Fruit fly (Drosophila melanogaster) whole organism, embryonic: Measurements from ENCODE around the gene sbr.

Experiments used
- Atf6 ChIP-seq: fragments of 200-800 bp; sonication (Bioruptor generic); IDR thresholded peaks from 2 replicates; pipeline ENCODE4 v1.3.6; 2022; ENCODE audit warnings: missing biosample characterization, missing genetic modification characterization
- B-H2 ChIP-seq: fragments of 200-800 bp; sonication (Bioruptor generic); optimal IDR thresholded peaks from 2 replicates; lab custom pipeline; 2018; ENCODE audit warnings: missing biosample characterization, mild to moderate bottlenecking, missing genetic modification characterization
- CG1233 ChIP-seq: fragments of 200-800 bp; sonication (Bioruptor generic); optimal IDR thresholded peaks from 4 replicates; lab custom pipeline; 2018; ENCODE audit warnings: missing biosample characterization, mild to moderate bottlenecking, missing genetic modification characterization
- CG13296 ChIP-seq: fragments of 200-800 bp; sonication (Bioruptor generic); optimal IDR thresholded peaks from 3 replicates; lab custom pipeline; 2018; ENCODE audit warnings: missing biosample characterization, mild to moderate bottlenecking, missing genetic modification characterization
- CG14441 ChIP-seq: fragments of 200-800 bp; sonication (Bioruptor generic); IDR thresholded peaks from 2 replicates; pipeline ENCODE4 v1.3.6; 2022; ENCODE audit warnings: missing biosample characterization, missing genetic modification characterization
- CG14710 ChIP-seq: fragments of 200-800 bp; sonication (Bioruptor generic); optimal IDR thresholded peaks from 3 replicates; lab custom pipeline; 2019; ENCODE audit warnings: missing biosample characterization, mild to moderate bottlenecking, missing genetic modification characterization, moderate library complexity
- CG1602 ChIP-seq: fragments of 200-800 bp; sonication (Bioruptor generic); optimal IDR thresholded peaks from 3 replicates; lab custom pipeline; 2016; ENCODE audit warnings: missing biosample characterization, missing genetic modification characterization
- CG17186 ChIP-seq: fragments of 200-800 bp; sonication (Bioruptor generic); optimal IDR thresholded peaks from 3 replicates; lab custom pipeline; 2017; ENCODE audit warnings: missing biosample characterization, missing genetic modification reagents, missing genetic modification characterization
- CG17912 ChIP-seq: fragments of 200-800 bp; sonication (Bioruptor generic); optimal IDR thresholded peaks from 2 replicates; lab custom pipeline; 2018; ENCODE audit warnings: missing biosample characterization, mild to moderate bottlenecking, missing genetic modification characterization
- CG31224 ChIP-seq: fragments of 200-800 bp; sonication (Bioruptor generic); IDR thresholded peaks from 2 replicates; pipeline ENCODE4 v1.3.6; 2022; ENCODE audit warnings: missing biosample characterization, missing genetic modification characterization
- CG4424 ChIP-seq: fragments of 200-800 bp; sonication (Bioruptor generic); optimal IDR thresholded peaks from 3 replicates; lab custom pipeline; 2016; ENCODE audit warnings: missing biosample characterization, missing genetic modification characterization
- CG5180 ChIP-seq: fragments of 200-800 bp; sonication (Bioruptor generic); optimal IDR thresholded peaks from 3 replicates; lab custom pipeline; 2017; ENCODE audit warnings: missing biosample characterization, missing genetic modification characterization, mild to moderate bottlenecking, moderate library complexity, missing genetic modification reagents
- CG6254 ChIP-seq: fragments of 200-800 bp; sonication (Bioruptor generic); optimal IDR thresholded peaks from 3 replicates; lab custom pipeline; 2017; ENCODE audit warnings: mild to moderate bottlenecking, missing biosample characterization, missing genetic modification reagents, missing genetic modification characterization
- CG7271 ChIP-seq: fragments of 200-800 bp; sonication (Bioruptor generic); optimal IDR thresholded peaks from 2 replicates; lab custom pipeline; 2018; ENCODE audit warnings: missing biosample characterization, mild to moderate bottlenecking, missing genetic modification characterization, moderate library complexity
- CG8281 ChIP-seq: fragments of 200-800 bp; sonication (Bioruptor generic); optimal IDR thresholded peaks from 2 replicates; lab custom pipeline; 2018; ENCODE audit warnings: missing biosample characterization, mild to moderate bottlenecking, missing genetic modification characterization, moderate library complexity
- CG8478 ChIP-seq: fragments of >200 bp; optimal IDR thresholded peaks from 2 replicates; lab custom pipeline; 2018
- Dad ChIP-seq: fragments of 200-800 bp; sonication (Bioruptor generic); optimal IDR thresholded peaks from 3 replicates; lab custom pipeline; 2016; ENCODE audit warnings: missing biosample characterization, missing genetic modification characterization
- Doc3 ChIP-seq: fragments of 200-800 bp; sonication (Bioruptor generic); IDR thresholded peaks from 3 replicates; pipeline ENCODE4 v1.3.6; 2022; ENCODE audit warnings: missing biosample characterization, missing genetic modification characterization; ENCODE audit not compliant: partially characterized antibody
- Drgx ChIP-seq: fragments of 200-800 bp; sonication (Bioruptor generic); IDR thresholded peaks from 2 replicates; pipeline ENCODE4 v1.3.6; 2022; ENCODE audit warnings: missing biosample characterization, missing genetic modification characterization
- HLH54F ChIP-seq: fragments of 200-800 bp; sonication (Bioruptor generic); optimal IDR thresholded peaks from 3 replicates; lab custom pipeline; 2016; ENCODE audit warnings: missing biosample characterization, missing genetic modification characterization
- Hr51 ChIP-seq, 2 experiments: fragments of 200-800 bp; sonication (Bioruptor generic); optimal IDR thresholded peaks; 2 replicates in 1 of 2; 3 replicates in 1 of 2; lab custom pipeline; 2016 to 2018; ENCODE audit warnings: missing biosample characterization in 2 of 2, missing genetic modification characterization in 2 of 2, mild to moderate bottlenecking in 1 of 2, moderate library complexity in 1 of 2
- Lim3 ChIP-seq: fragments of 200-800 bp; sonication (Bioruptor generic); IDR thresholded peaks from 2 replicates; pipeline ENCODE4 v1.3.6; 2022; ENCODE audit warnings: missing biosample characterization, missing genetic modification characterization
- MBD-R2 ChIP-seq: fragments of 200-800 bp; sonication (Bioruptor generic); IDR thresholded peaks from 2 replicates; pipeline ENCODE4 v1.3.6; 2022; ENCODE audit warnings: missing biosample characterization, missing genetic modification characterization
- MTF-1 ChIP-seq: fragments of 200-800 bp; sonication (Bioruptor generic); optimal IDR thresholded peaks from 2 replicates; lab custom pipeline; 2018; ENCODE audit warnings: missing biosample characterization, mild to moderate bottlenecking, missing genetic modification characterization, borderline replicate concordance
- NC2β ChIP-seq: fragments of 200-800 bp; sonication (Bioruptor generic); optimal IDR thresholded peaks from 2 replicates; lab custom pipeline; 2016; ENCODE audit warnings: missing biosample characterization, missing genetic modification characterization
- NFAT ChIP-seq: fragments of 200-800 bp; sonication (Bioruptor generic); IDR thresholded peaks from 2 replicates; pipeline ENCODE4 v1.3.6; 2022; ENCODE audit warnings: missing biosample characterization, missing genetic modification characterization
- Ravus ChIP-seq: fragments of 200-800 bp; sonication (Bioruptor generic); IDR thresholded peaks from 2 replicates; pipeline ENCODE4 v1.3.6; 2022; ENCODE audit warnings: missing biosample characterization, missing genetic modification characterization
- Rfx ChIP-seq: fragments of 200-800 bp; sonication (Bioruptor generic); IDR thresholded peaks from 2 replicates; pipeline ENCODE4 v1.3.6; 2022; ENCODE audit warnings: missing biosample characterization, missing genetic modification characterization
- Ssrp ChIP-seq: fragments of 200-800 bp; sonication (Bioruptor generic); optimal IDR thresholded peaks from 2 replicates; lab custom pipeline; 2018; ENCODE audit warnings: missing biosample characterization, mild to moderate bottlenecking, missing genetic modification characterization, moderate library complexity
- Stat92E ChIP-seq, 3 experiments: fragments of >200 bp in 2 of 3; fragments of 200-800 bp in 1 of 3; sonication (Bioruptor generic) in 1 of 3; optimal IDR thresholded peaks; 2 replicates each; lab custom pipeline; 2017 to 2019; ENCODE audit warnings: missing biosample characterization in 3 of 3, missing genetic modification characterization in 3 of 3, mild to moderate bottlenecking in 1 of 3, moderate library complexity in 1 of 3
- ato ChIP-seq: fragments of 200-800 bp; sonication (Bioruptor generic); IDR thresholded peaks from 2 replicates; pipeline ENCODE4 v1.3.6; 2022; ENCODE audit warnings: missing biosample characterization, missing genetic modification characterization; ENCODE audit not compliant: partially characterized antibody
- az2 ChIP-seq: fragments of 200-800 bp; sonication (Bioruptor generic); optimal IDR thresholded peaks from 3 replicates; lab custom pipeline; 2016; ENCODE audit warnings: missing biosample characterization, missing genetic modification characterization
- cato ChIP-seq: fragments of 200-800 bp; sonication (Bioruptor generic); optimal IDR thresholded peaks from 2 replicates; lab custom pipeline; 2016; ENCODE audit warnings: missing biosample characterization, missing genetic modification characterization, borderline replicate concordance
- crol ChIP-seq: fragments of 200-800 bp; sonication (Bioruptor generic); IDR thresholded peaks from 2 replicates; pipeline ENCODE4 v1.3.6; 2022; ENCODE audit warnings: missing biosample characterization, missing genetic modification characterization
- en ChIP-seq: fragments of 200-800 bp; sonication (Bioruptor generic); optimal IDR thresholded peaks from 2 replicates; lab custom pipeline; 2016; ENCODE audit warnings: missing biosample characterization, missing genetic modification characterization
- esg ChIP-seq: fragments of 200-800 bp; sonication (Bioruptor generic); conservative IDR thresholded peaks from 2 replicates; pipeline ENCODE4 v1.3.6; 2022; ENCODE audit warnings: missing biosample characterization, missing genetic modification characterization
- fd64A ChIP-seq: fragments of 200-800 bp; sonication (Bioruptor generic); optimal IDR thresholded peaks from 3 replicates; lab custom pipeline; 2018; ENCODE audit warnings: missing biosample characterization, mild to moderate bottlenecking, missing genetic modification characterization
- gfzf ChIP-seq: fragments of 200-800 bp; sonication (Bioruptor generic); optimal IDR thresholded peaks from 2 replicates; lab custom pipeline; 2016; ENCODE audit warnings: missing biosample characterization, mild to moderate bottlenecking, missing genetic modification characterization, moderate library complexity
- lab ChIP-seq: fragments of 200-800 bp; sonication (Bioruptor generic); optimal IDR thresholded peaks from 3 replicates; lab custom pipeline; 2017; ENCODE audit warnings: missing biosample characterization, missing genetic modification characterization, mild to moderate bottlenecking, moderate library complexity, missing genetic modification reagents
- nmo ChIP-seq: fragments of 200-800 bp; sonication (Bioruptor generic); optimal IDR thresholded peaks from 2 replicates; lab custom pipeline; 2018; ENCODE audit warnings: missing biosample characterization, mild to moderate bottlenecking, missing genetic modification characterization, moderate library complexity
- pros ChIP-seq: fragments of 200-800 bp; sonication (Bioruptor generic); optimal IDR thresholded peaks from 3 replicates; lab custom pipeline; 2019; ENCODE audit warnings: missing biosample characterization, mild to moderate bottlenecking, missing genetic modification characterization, moderate library complexity
- psq ChIP-seq: fragments of 200-800 bp; sonication (Bioruptor generic); optimal IDR thresholded peaks from 2 replicates; lab custom pipeline; 2017; ENCODE audit warnings: missing biosample characterization, missing genetic modification characterization
- repo ChIP-seq: fragments of 200-800 bp; sonication (Bioruptor generic); optimal IDR thresholded peaks from 2 replicates; lab custom pipeline; 2016; ENCODE audit warnings: missing biosample characterization, missing genetic modification characterization
- ro ChIP-seq: fragments of 200-800 bp; sonication (Bioruptor generic); IDR thresholded peaks from 2 replicates; pipeline ENCODE4 v1.3.6; 2022; ENCODE audit warnings: missing biosample characterization, missing genetic modification characterization
- slbo ChIP-seq: fragments of 200-800 bp; sonication (Bioruptor generic); IDR thresholded peaks from 2 replicates; pipeline ENCODE4 v1.3.6; 2022; ENCODE audit warnings: missing biosample characterization, missing genetic modification characterization
- stc ChIP-seq: fragments of 200-800 bp; sonication (Bioruptor generic); IDR thresholded peaks from 2 replicates; pipeline ENCODE4 v1.3.6; 2022; ENCODE audit warnings: missing biosample characterization, missing genetic modification characterization
- trem ChIP-seq: fragments of 200-800 bp; optimal IDR thresholded peaks from 3 replicates; lab custom pipeline; 2019; ENCODE audit warnings: missing biosample characterization, mild to moderate bottlenecking, missing genetic modification characterization, moderate library complexity
- trh ChIP-seq: fragments of 200-800 bp; sonication (Bioruptor generic); optimal IDR thresholded peaks from 2 replicates; lab custom pipeline; 2016; ENCODE audit warnings: missing biosample characterization, missing genetic modification characterization
- vnd ChIP-seq: fragments of 200-800 bp; sonication (Bioruptor generic); IDR thresholded peaks from 3 replicates; pipeline ENCODE4 v1.3.6; 2022; ENCODE audit warnings: missing biosample characterization, missing genetic modification characterization; ENCODE audit not compliant: partially characterized antibody

The sbr gene

DNA sequence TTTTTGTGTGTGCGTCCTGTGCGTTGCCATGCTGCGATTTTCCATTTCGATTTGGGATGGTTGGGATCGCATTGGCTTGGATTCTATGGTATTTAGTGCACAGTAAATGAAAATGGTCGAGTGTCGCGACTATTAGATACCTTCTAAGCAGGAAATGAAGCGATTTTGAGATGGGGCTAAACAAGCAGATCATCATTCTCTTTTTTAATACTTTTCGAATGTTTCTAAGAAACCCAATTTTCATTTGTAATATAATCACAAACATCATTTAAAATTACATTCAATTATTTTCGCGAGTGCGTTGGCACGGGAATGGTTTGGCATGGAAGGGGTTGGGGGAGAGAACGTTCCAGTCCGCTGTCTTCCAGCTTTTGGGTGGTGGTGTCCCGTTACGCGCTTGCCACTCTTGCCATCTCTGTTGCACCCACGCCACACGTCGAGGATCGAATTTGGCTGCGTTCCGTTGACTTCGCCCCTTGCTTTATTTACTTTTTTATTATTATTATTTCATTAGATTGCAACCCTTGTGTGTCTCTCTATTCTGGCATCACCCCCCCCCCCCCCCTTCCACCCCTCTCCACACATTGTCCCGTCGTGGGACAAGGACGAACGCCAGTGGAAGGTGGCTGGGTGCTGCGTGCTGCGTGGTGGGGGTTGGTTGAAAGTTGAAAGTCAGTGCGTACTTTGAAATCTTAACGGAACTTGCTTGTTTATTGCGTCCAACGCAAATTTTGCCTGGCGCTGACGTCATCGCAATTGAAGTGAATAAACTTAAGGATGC, 21.4 kb downstream of the sbr start (continued):
- TF ChIP-seq Stat92E (GFP tag; optimal IDR thresholded peaks at IDR 0.05; lab: Kevin White, UChicago) (peak in 1 of 3 experiments; percentile 49), CG14441 (GFP tag; lab: Robert Waterston, UW) (no peak), CG6254 (peak; percentile 54), NFAT (GFP tag; lab: Robert Waterston, UW) (no peak), cato (no peak), Lim3 (GFP tag; lab: Robert Waterston, UW) (no peak), vnd (GFP tag; lab: Robert Waterston, UW) (no peak), CG8478 (lab: Kevin White, UChicago) (no peak), Hr51 (GFP tag; optimal IDR thresholded peaks at IDR 0.05; lab: Kevin White, UChicago) (peak in 1 of 2 experiments; percentile 20), CG17912 (GFP tag; lab: Kevin White, UChicago) (no peak), Atf6 (GFP tag; lab: Robert Waterston, UW) (no peak), stc (GFP tag; lab: Robert Waterston, UW) (no peak), slbo (GFP tag; lab: Robert Waterston, UW) (no peak), ro (GFP tag; lab: Robert Waterston, UW) (no peak), B-H2 (GFP tag; lab: Kevin White, UChicago) (no peak), pros (GFP tag; lab: Kevin White, UChicago) (peak; percentile 95), trh (GFP tag; lab: Kevin White, UChicago) (no peak), MBD-R2 (GFP tag; lab: Robert Waterston, UW) (no peak), en (GFP tag; lab: Kevin White, UChicago) (no peak), CG14710 (peak; percentile 36), CG7271 (tag; lab: Kevin White, UChicago) (no peak), CG1602 (peak; percentile 9), Drgx (GFP tag; lab: Robert Waterston, UW) (no peak), repo (GFP tag; lab: Kevin White, UChicago) (no peak), crol (peak; percentile 87), MTF-1 (GFP tag; lab: Kevin White, UChicago) (no peak), CG5180 (GFP tag; lab: Kevin White, UChicago) (no peak), CG4424 (peak; percentile 22), lab (GFP tag; lab: Kevin White, UChicago) (peak; percentile 7), CG1233 (GFP tag; lab: Kevin White, UChicago) (peak; percentile 5), Ravus (no peak), Ssrp (tag; lab: Kevin White, UChicago) (peak; percentile 43), HLH54F (no peak), Rfx (no peak), NC2β (GFP tag; lab: Kevin White, UChicago) (no peak), Dad (GFP tag; lab: Kevin White, UChicago) (no peak), Doc3 (GFP tag; lab: Robert Waterston, UW) (no peak), esg (0 out of 2 replicates have a peak, but pooled peaks have one; percentile 17), trem (tag; lab: Kevin White, UChicago) (peak; percentile 25), CG8281 (no peak), nmo (GFP tag; lab: Kevin White, UChicago) (peak; percentile 62), CG13296 (no peak), psq (GFP tag; lab: Kevin White, UChicago) (no peak), az2 (peak; percentile 35), ato (GFP tag; lab: Robert Waterston, UW) (no peak), CG31224 (GFP tag; lab: Robert Waterston, UW) (0 out of 2 replicates have a peak, but pooled peaks have one; percentile 0), fd64A (GFP tag; lab: Kevin White, UChicago) (no peak), CG17186 (no peak), gfzf (no peak)
